Worm (Caenorhabditis elegans) whole organism, mixed stage, embryonic: ENCODE measurements around the gene Y116A8C.468.

Source experiments
- ceh-83 ChIP-seq: fragments of 200-800 bp; sonication (Bioruptor generic); optimal IDR thresholded peaks from 2 replicates; lab custom pipeline; 2018; ENCODE audit warnings: mild to moderate bottlenecking, missing genetic modification characterization, missing compliant biosample characterization
- lsy-2 ChIP-seq: fragments of 150-350 bp; optimal IDR thresholded peaks from 2 replicates; lab custom pipeline; 2014; ENCODE audit warnings: missing biosample characterization, missing genetic modification characterization

DNA sequence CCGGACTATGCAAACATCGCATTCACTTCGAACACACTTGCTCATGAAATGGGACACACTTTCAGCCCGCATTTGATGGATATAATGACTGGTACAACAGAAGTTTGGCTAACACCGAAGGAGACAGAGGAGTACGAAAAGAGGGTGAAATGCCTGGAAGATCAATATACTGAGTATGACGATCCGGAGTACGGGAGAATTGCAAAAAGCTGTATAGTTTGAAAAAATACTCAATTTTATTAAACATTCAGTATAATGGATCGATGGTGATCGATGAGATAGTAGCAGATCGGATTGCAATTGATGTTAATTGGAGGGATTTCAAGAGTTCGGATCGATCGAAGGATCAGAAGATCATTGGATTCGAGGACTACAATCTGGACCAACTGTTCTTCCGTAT lies 8.4 kb downstream of the Y116A8C.468 start:
- TF ChIP-seq ceh-83 (no peak), lsy-2 (no peak)
